Fruit fly (Drosophila melanogaster): ENCODE data around the gene cal1.

DNA sequence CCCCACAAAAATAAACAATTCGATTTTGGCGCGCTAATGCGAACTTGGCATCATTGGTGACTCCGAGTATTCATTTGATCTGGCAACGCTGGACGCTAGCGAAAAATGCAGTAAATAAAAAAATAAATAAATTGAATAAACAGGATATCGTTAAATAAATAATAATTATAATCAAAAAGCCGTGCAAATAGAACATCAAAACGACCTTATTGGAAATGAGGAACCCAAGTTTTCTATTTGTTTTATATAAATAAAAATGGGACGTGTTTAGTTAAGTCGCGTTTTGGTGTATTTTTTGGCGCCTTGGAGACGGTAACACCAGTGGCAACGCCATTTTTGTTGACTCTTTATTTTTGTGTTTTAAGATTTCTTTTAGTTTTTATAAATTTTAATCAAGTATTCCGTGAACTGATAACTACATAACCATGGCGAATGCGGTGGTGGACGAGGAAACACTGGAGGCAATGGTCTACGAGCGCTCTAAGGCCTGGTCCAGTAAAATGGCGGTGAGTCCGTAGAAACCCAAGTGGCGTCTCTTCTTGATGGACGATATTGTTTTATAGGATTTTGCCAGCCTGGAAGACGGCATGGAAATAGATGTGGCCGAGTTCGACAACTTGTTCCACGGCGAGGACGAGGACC lies at the start of gene cal1:
- TF ChIP-seq EcR (GFP tag; optimal IDR thresholded peaks at IDR 0.05): no peak
- no peak for TF ChIP-seq usp (GFP tag; optimal IDR thresholded peaks at IDR 0.05)
- TF ChIP-seq psq (optimal IDR thresholded peaks at IDR 0.05): no peak
- no peak for TF ChIP-seq Dll (optimal IDR thresholded peaks at IDR 0.05)
- no peak for TF ChIP-seq CG8478 (optimal IDR thresholded peaks at IDR 0.05)

Data from whole organism.